Fruit fly (Drosophila melanogaster) whole organism, embryonic: ENCODE measurements around the gene AlaRS.

Experiments
- B-H2 ChIP-seq: fragments of 200-800 bp; sonication (Bioruptor generic); optimal IDR thresholded peaks from 2 replicates; lab custom pipeline; 2018; ENCODE audit warnings: missing biosample characterization, mild to moderate bottlenecking, missing genetic modification characterization
- C15 ChIP-seq: fragments of 200-800 bp; sonication (Bioruptor generic); IDR thresholded peaks from 3 replicates; pipeline ENCODE4 v1.3.6; 2022; ENCODE audit warnings: missing biosample characterization, missing genetic modification characterization
- CG11560 ChIP-seq: fragments of 200-800 bp; sonication (Bioruptor generic); IDR thresholded peaks from 3 replicates; pipeline ENCODE4 v1.3.6; 2022; ENCODE audit warnings: missing biosample characterization, missing genetic modification characterization
- CG14441 ChIP-seq: fragments of 200-800 bp; sonication (Bioruptor generic); IDR thresholded peaks from 2 replicates; pipeline ENCODE4 v1.3.6; 2022; ENCODE audit warnings: missing biosample characterization, missing genetic modification characterization
- CG15269 ChIP-seq: fragments of 200-800 bp; sonication (Bioruptor generic); optimal IDR thresholded peaks from 2 replicates; lab custom pipeline; 2018; ENCODE audit warnings: missing biosample characterization, mild to moderate bottlenecking, missing genetic modification characterization, moderate library complexity
- CG16863 ChIP-seq: fragments of 200-800 bp; sonication (Bioruptor generic); optimal IDR thresholded peaks from 3 replicates; lab custom pipeline; 2016; ENCODE audit warnings: missing biosample characterization, missing genetic modification characterization
- CG17361 ChIP-seq: fragments of 200-800 bp; sonication (Bioruptor generic); IDR thresholded peaks from 3 replicates; pipeline ENCODE4 v1.3.6; 2022; ENCODE audit warnings: missing biosample characterization, missing genetic modification characterization
- CG17568 ChIP-seq: fragments of 200-800 bp; sonication (Bioruptor generic); optimal IDR thresholded peaks from 2 replicates; lab custom pipeline; 2018; ENCODE audit warnings: missing biosample characterization, mild to moderate bottlenecking, missing genetic modification characterization, moderate library complexity
- CG17912 ChIP-seq: fragments of 200-800 bp; sonication (Bioruptor generic); optimal IDR thresholded peaks from 2 replicates; lab custom pipeline; 2018; ENCODE audit warnings: missing biosample characterization, mild to moderate bottlenecking, missing genetic modification characterization
- CG30431 ChIP-seq: fragments of 200-800 bp; sonication (Bioruptor generic); optimal IDR thresholded peaks from 2 replicates; lab custom pipeline; 2017; ENCODE audit warnings: missing biosample characterization, missing genetic modification characterization
- CG31224 ChIP-seq: fragments of 200-800 bp; sonication (Bioruptor generic); IDR thresholded peaks from 2 replicates; pipeline ENCODE4 v1.3.6; 2022; ENCODE audit warnings: missing biosample characterization, missing genetic modification characterization
- CG3163 ChIP-seq: fragments of 200-800 bp; sonication (Bioruptor generic); optimal IDR thresholded peaks from 3 replicates; lab custom pipeline; 2016; ENCODE audit warnings: missing biosample characterization, missing genetic modification characterization
- CG3407 ChIP-seq: fragments of 200-800 bp; sonication (Bioruptor generic); optimal IDR thresholded peaks from 2 replicates; lab custom pipeline; 2018; ENCODE audit warnings: missing biosample characterization, mild to moderate bottlenecking, missing genetic modification characterization
- CG34224 ChIP-seq: fragments of 200-800 bp; sonication (Bioruptor generic); IDR thresholded peaks from 3 replicates; pipeline ENCODE4 v1.3.6; 2022; ENCODE audit warnings: missing biosample characterization, missing genetic modification characterization; ENCODE audit not compliant: partially characterized antibody
- CG7839 ChIP-seq: fragments of 200-800 bp; sonication (Bioruptor generic); optimal IDR thresholded peaks from 3 replicates; lab custom pipeline; 2018; ENCODE audit warnings: missing biosample characterization, mild to moderate bottlenecking, missing genetic modification characterization, moderate library complexity
- CG8924 ChIP-seq: fragments of 200-800 bp; optimal IDR thresholded peaks from 3 replicates; lab custom pipeline; 2019; ENCODE audit warnings: missing biosample characterization, mild to moderate bottlenecking, missing genetic modification characterization, moderate library complexity
- CG9437 ChIP-seq: fragments of 200-800 bp; sonication (Bioruptor generic); optimal IDR thresholded peaks from 2 replicates; lab custom pipeline; 2018; ENCODE audit warnings: missing biosample characterization, mild to moderate bottlenecking, missing genetic modification characterization
- CG9876 ChIP-seq: fragments of 200-800 bp; sonication (Bioruptor generic); optimal IDR thresholded peaks from 2 replicates; lab custom pipeline; 2016; ENCODE audit warnings: missing biosample characterization, missing genetic modification characterization
- Chrac-16 ChIP-seq: fragments of 200-800 bp; sonication (Bioruptor generic); optimal IDR thresholded peaks from 3 replicates; lab custom pipeline; 2016; ENCODE audit warnings: missing biosample characterization, missing genetic modification characterization
- D19A ChIP-seq: fragments of 200-800 bp; optimal IDR thresholded peaks from 3 replicates; lab custom pipeline; 2019; ENCODE audit warnings: missing biosample characterization, mild to moderate bottlenecking, missing genetic modification characterization, moderate library complexity
- Drgx ChIP-seq: fragments of 200-800 bp; sonication (Bioruptor generic); IDR thresholded peaks from 2 replicates; pipeline ENCODE4 v1.3.6; 2022; ENCODE audit warnings: missing biosample characterization, missing genetic modification characterization
- Ets65A ChIP-seq: fragments of 200-800 bp; sonication (Bioruptor generic); peaks from one replicate; lab custom pipeline; 2016; ENCODE audit warnings: missing biosample characterization, missing genetic modification characterization
- Fer3 ChIP-seq: fragments of 200-800 bp; sonication (Bioruptor generic); optimal IDR thresholded peaks from 2 replicates; lab custom pipeline; 2018; ENCODE audit warnings: missing biosample characterization, mild to moderate bottlenecking, missing genetic modification characterization, moderate library complexity
- HmgD ChIP-seq: fragments of 200-800 bp; sonication (Bioruptor generic); optimal IDR thresholded peaks from 3 replicates; lab custom pipeline; 2016; ENCODE audit warnings: missing biosample characterization, missing genetic modification characterization
- Hsf ChIP-seq: fragments of 200-800 bp; sonication (Bioruptor generic); optimal IDR thresholded peaks from 3 replicates; lab custom pipeline; 2016; ENCODE audit warnings: missing biosample characterization, missing genetic modification characterization
- Lim3 ChIP-seq: fragments of 200-800 bp; sonication (Bioruptor generic); IDR thresholded peaks from 2 replicates; pipeline ENCODE4 v1.3.6; 2022; ENCODE audit warnings: missing biosample characterization, missing genetic modification characterization
- Mrtf ChIP-seq: fragments of 200-800 bp; sonication (Bioruptor generic); IDR thresholded peaks from 3 replicates; pipeline ENCODE4 v1.3.6; 2022; ENCODE audit warnings: missing biosample characterization, missing genetic modification characterization
- NC2α ChIP-seq: fragments of 200-800 bp; sonication (Bioruptor generic); optimal IDR thresholded peaks from 2 replicates; lab custom pipeline; 2016; ENCODE audit warnings: missing biosample characterization, missing genetic modification characterization
- PHDP ChIP-seq: fragments of 200-800 bp; sonication (Bioruptor generic); optimal IDR thresholded peaks from 3 replicates; lab custom pipeline; 2018; ENCODE audit warnings: missing biosample characterization, mild to moderate bottlenecking, missing genetic modification characterization, moderate library complexity
- Sin3A ChIP-seq: fragments of >200 bp; optimal IDR thresholded peaks from 2 replicates; lab custom pipeline; 2018
- Sry-β ChIP-seq: fragments of 200-800 bp; sonication (Bioruptor generic); optimal IDR thresholded peaks from 2 replicates; lab custom pipeline; 2018; ENCODE audit warnings: missing biosample characterization, mild to moderate bottlenecking, missing genetic modification characterization, moderate library complexity
- TFAM ChIP-seq: fragments of 200-800 bp; sonication (Bioruptor generic); optimal IDR thresholded peaks from 2 replicates; lab custom pipeline; 2017; ENCODE audit warnings: missing biosample characterization, missing genetic modification characterization, inconsistent platforms
- Vsx1 ChIP-seq: fragments of 200-800 bp; sonication (Bioruptor generic); optimal IDR thresholded peaks from 2 replicates; lab custom pipeline; 2017; ENCODE audit warnings: missing biosample characterization, mild to moderate bottlenecking, missing genetic modification characterization, missing genetic modification reagents
- YL-1 ChIP-seq: fragments of 200-800 bp; sonication (Bioruptor generic); optimal IDR thresholded peaks from 3 replicates; lab custom pipeline; 2017; ENCODE audit warnings: missing biosample characterization, mild to moderate bottlenecking, missing genetic modification characterization
- ab ChIP-seq: fragments of 200-800 bp; sonication (Bioruptor generic); optimal IDR thresholded peaks from 2 replicates; lab custom pipeline; 2016; ENCODE audit warnings: missing biosample characterization, missing genetic modification characterization
- cg ChIP-seq: fragments of 200-800 bp; sonication (Bioruptor generic); optimal IDR thresholded peaks from 3 replicates; lab custom pipeline; 2019; ENCODE audit warnings: missing biosample characterization, mild to moderate bottlenecking, missing genetic modification characterization, moderate library complexity
- dmrt11E ChIP-seq: fragments of 200-800 bp; sonication (Bioruptor generic); optimal IDR thresholded peaks from 3 replicates; lab custom pipeline; 2018; ENCODE audit warnings: missing biosample characterization, mild to moderate bottlenecking, missing genetic modification characterization, moderate library complexity
- gsb-n ChIP-seq: fragments of 200-800 bp; sonication (Bioruptor generic); optimal IDR thresholded peaks from 3 replicates; lab custom pipeline; 2018; ENCODE audit warnings: missing biosample characterization, mild to moderate bottlenecking, missing genetic modification characterization
- ind ChIP-seq: fragments of 200-800 bp; sonication (Bioruptor generic); optimal IDR thresholded peaks from 3 replicates; lab custom pipeline; 2016; ENCODE audit warnings: missing biosample characterization, missing genetic modification characterization
- knrl ChIP-seq: fragments of 200-800 bp; sonication (Bioruptor generic); IDR thresholded peaks from 3 replicates; pipeline ENCODE4 v1.3.6; 2022; ENCODE audit warnings: missing biosample characterization, missing genetic modification characterization; ENCODE audit not compliant: partially characterized antibody
- lilli ChIP-seq: fragments of 200-800 bp; sonication (Bioruptor generic); optimal IDR thresholded peaks from 3 replicates; lab custom pipeline; 2016; ENCODE audit warnings: missing biosample characterization, missing genetic modification characterization
- lmd ChIP-seq: fragments of 200-800 bp; sonication (Bioruptor generic); IDR thresholded peaks from 2 replicates; pipeline ENCODE4 v1.3.6; 2022; ENCODE audit warnings: missing biosample characterization, missing genetic modification characterization
- nom ChIP-seq: fragments of 200-800 bp; sonication (Bioruptor generic); optimal IDR thresholded peaks from 2 replicates; lab custom pipeline; 2017; ENCODE audit warnings: missing biosample characterization, missing genetic modification characterization, mild to moderate bottlenecking, moderate library complexity, missing genetic modification reagents
- ro ChIP-seq: fragments of 200-800 bp; sonication (Bioruptor generic); IDR thresholded peaks from 2 replicates; pipeline ENCODE4 v1.3.6; 2022; ENCODE audit warnings: missing biosample characterization, missing genetic modification characterization
- schlank ChIP-seq: fragments of 200-800 bp; sonication (Bioruptor generic); optimal IDR thresholded peaks from 2 replicates; lab custom pipeline; 2018; ENCODE audit warnings: missing biosample characterization, mild to moderate bottlenecking, missing genetic modification characterization
- sens-2 ChIP-seq: fragments of 200-800 bp; sonication (Bioruptor generic); IDR thresholded peaks from 2 replicates; pipeline ENCODE4 v1.3.6; 2022; ENCODE audit warnings: missing biosample characterization, missing genetic modification characterization
- tll ChIP-seq, 2 experiments: fragments of 200-800 bp in 1 of 2; fragments of >200 bp in 1 of 2; sonication (Bioruptor generic) in 1 of 2; optimal IDR thresholded peaks; 2 replicates each; lab custom pipeline; 2017 to 2019; ENCODE audit warnings: missing biosample characterization in 2 of 2, missing genetic modification characterization in 2 of 2, mild to moderate bottlenecking in 1 of 2, moderate library complexity in 1 of 2
- ttk ChIP-seq: fragments of 200-800 bp; sonication (Bioruptor generic); IDR thresholded peaks from 2 replicates; pipeline ENCODE4 v2.1.2; 2022; ENCODE audit warnings: missing biosample characterization, missing genetic modification characterization
- usp ChIP-seq: fragments of >200 bp; optimal IDR thresholded peaks from 2 replicates; lab custom pipeline; 2017; ENCODE audit warnings: missing biosample characterization, missing genetic modification characterization
- wdn ChIP-seq: fragments of 200-800 bp; sonication (Bioruptor generic); IDR thresholded peaks from 2 replicates; pipeline ENCODE4 v1.3.6; 2022; ENCODE audit warnings: missing biosample characterization, missing genetic modification characterization
- zen ChIP-seq: fragments of 200-800 bp; sonication (Bioruptor generic); optimal IDR thresholded peaks from 3 replicates; lab custom pipeline; 2018; ENCODE audit warnings: missing biosample characterization, mild to moderate bottlenecking, missing genetic modification characterization, moderate library complexity

Gene AlaRS

DNA sequence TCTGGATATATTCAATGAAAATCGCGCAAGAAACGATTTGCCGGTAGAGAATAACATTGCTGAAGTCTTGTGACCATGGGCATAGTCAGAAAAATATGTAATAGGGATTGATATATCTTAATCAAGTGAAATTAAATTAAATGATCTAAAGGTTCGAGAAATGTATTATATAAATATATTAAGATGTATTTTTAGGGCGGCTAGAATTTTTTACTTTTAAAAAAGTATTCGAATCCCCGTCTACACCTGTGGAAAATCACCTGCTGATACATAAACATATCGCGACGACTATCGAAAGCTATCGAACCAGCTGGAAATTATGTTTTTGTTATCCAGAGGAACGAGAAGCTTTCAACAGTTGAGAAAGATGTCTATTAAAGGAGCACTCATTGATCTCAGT is 4.8 kb downstream of the AlaRS start, which contains the start of the genes CG13390 and CG17294 (continued):
- TF ChIP-seq CG16863 (GFP tag; lab: Kevin White, UChicago) (peak; percentile 92), B-H2 (GFP tag; lab: Kevin White, UChicago) (peak; percentile 99), TFAM (GFP tag; lab: Kevin White, UChicago) (peak; percentile 91), Ets65A (GFP tag; lab: Kevin White, UChicago) (peak; percentile 97), schlank (peak; percentile 98), CG17568 (GFP tag; lab: Kevin White, UChicago) (peak; percentile 99), CG30431 (GFP tag; lab: Kevin White, UChicago) (peak; percentile 98), Sry-β (GFP tag; lab: Kevin White, UChicago) (peak; percentile 76), Mrtf (peak; percentile 99), CG7839 (peak; percentile 100), CG17361 (peak; percentile 100), wdn (peak; percentile 100), ttk (peak; percentile 99), Fer3 (tag; lab: Kevin White, UChicago) (peak; percentile 100), lmd (GFP tag; lab: Robert Waterston, UW) (peak; percentile 99), PHDP (tag; lab: Kevin White, UChicago) (peak; percentile 100), nom (GFP tag; lab: Kevin White, UChicago) (peak; percentile 99), NC2α (peak; percentile 70), CG31224 (GFP tag; lab: Robert Waterston, UW) (peak; percentile 99), sens-2 (GFP tag; lab: Robert Waterston, UW) (peak; percentile 99), Hsf (GFP tag; lab: Kevin White, UChicago) (peak; percentile 98), Vsx1 (GFP tag; lab: Kevin White, UChicago) (peak; percentile 98), CG9437 (GFP tag; lab: Kevin White, UChicago) (peak; percentile 95), CG9876 (GFP tag; lab: Kevin White, UChicago) (peak; percentile 55), CG3407 (GFP tag; lab: Kevin White, UChicago) (peak; percentile 97), dmrt11E (tag; lab: Kevin White, UChicago) (peak; percentile 99), knrl (peak; percentile 76), Lim3 (GFP tag; lab: Robert Waterston, UW) (peak; percentile 98), tll (GFP tag; optimal IDR thresholded peaks at IDR 0.05; lab: Kevin White, UChicago) (peak in 1 of 2 experiments; percentile 84), YL-1 (peak; percentile 99), D19A (tag; lab: Kevin White, UChicago) (peak; percentile 98), lilli (GFP tag; lab: Kevin White, UChicago) (peak; percentile 99), zen (tag; lab: Kevin White, UChicago) (peak; percentile 99), usp (GFP tag; lab: Kevin White, UChicago) (no peak), CG17912 (peak; percentile 99), CG3163 (GFP tag; lab: Kevin White, UChicago) (peak; percentile 71), ind (GFP tag; lab: Kevin White, UChicago) (peak; percentile 99), Chrac-16 (peak; percentile 99), CG34224 (peak; percentile 92), CG14441 (GFP tag; lab: Robert Waterston, UW) (peak; percentile 100), ro (peak; percentile 99), HmgD (peak; percentile 10), CG15269 (tag; lab: Kevin White, UChicago) (peak; percentile 100), ab (GFP tag; lab: Kevin White, UChicago) (peak; percentile 76), CG8924 (peak; percentile 100), gsb-n (tag; lab: Kevin White, UChicago) (peak; percentile 99), Sin3A (no peak), Drgx (GFP tag; lab: Robert Waterston, UW) (peak; percentile 100), C15 (GFP tag; lab: Robert Waterston, UW) (peak; percentile 99), cg (GFP tag; lab: Kevin White, UChicago) (no peak), CG11560 (tag; lab: Robert Waterston, UW) (peak; percentile 95)
